Worm (Caenorhabditis elegans): ENCODE measurements around the gene srb-1.

ce11 chrII:5194066-5194465 lies 23.2 kb upstream of the srb-1 start, which contains the start of gene msp-49:
- TF ChIP-seq elt-3 (tag; optimal IDR thresholded peaks at IDR 0.05) = no peak
- TF ChIP-seq nhr-28 (tag; optimal IDR thresholded peaks at IDR 0.05) = no peak
- TF ChIP-seq nhr-76 (tag; optimal IDR thresholded peaks at IDR 0.05) = no peak
- TF ChIP-seq unc-39 (tag; optimal IDR thresholded peaks at IDR 0.05) = no peak
- TF ChIP-seq snpc-4 (tag; optimal IDR thresholded peaks at IDR 0.05) = no peak

All from whole organism, mixed stage, embryonic.